Worm (Caenorhabditis elegans) whole organism, midembryonic: ENCODE measurements around the gene nspe-3.
"Not testable (repeated sequence)": the region's sequence is repeated elsewhere in the genome, so short reads cannot be mapped to it uniquely, and the experiment has no call there.

Experiments used
- T22C8.4 ChIP-seq: fragments of 200-800 bp; sonication (Bioruptor generic); IDR thresholded peaks from 2 replicates; pipeline ENCODE4 v1.3.6; 2022; ENCODE audit warnings: missing genetic modification characterization, missing compliant biosample characterization
- cog-1 ChIP-seq: sonication (generic microtip); optimal IDR thresholded peaks from 2 replicates; lab custom pipeline; 2016; ENCODE audit warnings: missing genetic modification characterization, missing compliant biosample characterization
- flt-1 ChIP-seq: fragments of 200-800 bp; sonication (Bioruptor generic); IDR thresholded peaks from 2 replicates; pipeline ENCODE4 v1.3.6; 2022; ENCODE audit warnings: missing genetic modification characterization, missing compliant biosample characterization
- klf-2 ChIP-seq: fragments of 200-800 bp; sonication (Bioruptor generic); conservative IDR thresholded peaks from 2 replicates; pipeline ENCODE4 v1.3.6; 2022; ENCODE audit warnings: missing genetic modification reagents, missing genetic modification characterization, missing compliant biosample characterization
- med-1 ChIP-seq: sonication (generic microtip); optimal IDR thresholded peaks from 2 replicates; lab custom pipeline; 2017; ENCODE audit warnings: missing genetic modification characterization, mild to moderate bottlenecking, missing compliant biosample characterization, antibody characterized with exemption, missing genetic modification reagents; ENCODE audit not compliant: insufficient read depth
- ref-1 ChIP-seq: fragments of 200-800 bp; sonication (Bioruptor generic); conservative IDR thresholded peaks from 2 replicates; pipeline ENCODE4 v1.3.6; 2022; ENCODE audit warnings: missing genetic modification reagents, missing genetic modification characterization, missing compliant biosample characterization
- tab-1 ChIP-seq: fragments of 200-800 bp; sonication (Bioruptor generic); IDR thresholded peaks from 2 replicates; pipeline ENCODE4 v1.3.6; 2022; ENCODE audit warnings: missing genetic modification characterization, missing compliant biosample characterization
- ztf-23 ChIP-seq: fragments of 200-800 bp; sonication (Bioruptor generic); IDR thresholded peaks from 2 replicates; pipeline ENCODE4 v1.3.6; 2022; ENCODE audit warnings: missing genetic modification reagents, missing genetic modification characterization, missing compliant biosample characterization
- ztf-29 ChIP-seq: fragments of 200-800 bp; sonication (Bioruptor generic); IDR thresholded peaks from 2 replicates; pipeline ENCODE4 v1.3.6; 2022; ENCODE audit warnings: missing genetic modification reagents, missing genetic modification characterization, missing compliant biosample characterization

The nspe-3 gene

ce11 chrII:12621908-12622566 is 4.4 kb downstream of the nspe-3 start, which contains the start of gene nspe-8:
nspe-8 (minus strand) TSS chrII:12621958.
- no peak for TF ChIP-seq ref-1
- no peak for TF ChIP-seq klf-2 (GFP tag; lab: Robert Waterston, UW)

ce11 chrII:12622843-12623242 is 5.2 kb downstream of the nspe-3 start:
- TF ChIP-seq klf-2 (GFP tag; lab: Robert Waterston, UW) = no peak
- no peak for TF ChIP-seq ref-1
- no peak for TF ChIP-seq ztf-29 (GFP tag; lab: Robert Waterston, UW)
- TF ChIP-seq cog-1 = no peak
- no peak for TF ChIP-seq med-1 (GFP tag; lab: Kevin White, UChicago)
- no peak for TF ChIP-seq flt-1 (GFP tag; lab: Robert Waterston, UW)
- no peak for TF ChIP-seq ztf-23 (GFP tag; lab: Robert Waterston, UW)
- TF ChIP-seq tab-1 = no peak
- TF ChIP-seq T22C8.4 (GFP tag; lab: Robert Waterston, UW) = no peak

DNA sequence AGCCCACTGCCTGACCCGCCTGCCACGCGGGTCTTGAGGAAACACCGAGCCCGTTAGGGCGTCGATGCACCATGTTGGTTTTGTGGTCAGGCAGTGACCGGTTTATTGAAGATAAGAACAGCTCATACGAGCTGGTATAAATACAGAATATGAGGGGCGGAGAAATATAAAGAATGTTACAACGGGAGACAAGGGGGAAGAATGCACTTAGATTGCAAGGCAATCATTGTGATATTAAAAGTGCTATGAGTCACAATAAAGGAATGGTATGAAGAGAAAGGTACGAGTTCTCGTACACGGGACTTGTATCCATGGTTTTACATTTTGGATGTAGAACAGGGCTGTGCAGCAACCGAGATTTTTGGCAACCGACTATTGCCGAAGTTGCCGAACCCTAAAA is 6.7 kb downstream of the nspe-3 start, which contains the start of gene Y38E10A.14:
Gene Y38E10A.14, minus strand, starts transcription at position 101 of the 400 bp plus-strand sequence.
- not testable (repeated sequence) for TF ChIP-seq ztf-29 (GFP tag; lab: Robert Waterston, UW); flt-1 (GFP tag; lab: Robert Waterston, UW); cog-1

DNA sequence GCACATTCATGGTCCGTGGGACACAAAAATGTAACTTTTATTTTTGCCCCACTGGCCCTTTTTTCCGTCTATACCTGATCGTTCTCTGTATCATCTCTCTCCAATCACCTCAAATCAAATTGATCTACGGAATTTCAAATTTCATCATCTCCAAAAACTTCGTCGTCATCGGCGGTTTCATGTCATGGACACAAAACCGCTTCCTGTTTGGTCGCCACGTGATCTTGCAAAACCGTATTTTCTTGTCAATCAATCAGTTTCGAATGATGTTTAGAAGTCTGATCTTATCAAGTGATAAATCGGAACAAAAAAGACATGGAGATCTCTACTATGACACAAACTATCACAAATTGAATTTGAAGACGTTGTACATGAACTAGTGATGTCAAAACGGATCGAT is 8.0 kb downstream of the nspe-3 start:
- TF ChIP-seq ztf-29 (GFP tag; lab: Robert Waterston, UW) = no peak
- TF ChIP-seq ztf-23 (GFP tag; lab: Robert Waterston, UW) = no peak
- TF ChIP-seq cog-1 = no peak
- TF ChIP-seq flt-1 (GFP tag; lab: Robert Waterston, UW) = no peak
- no peak for TF ChIP-seq tab-1
- TF ChIP-seq med-1 (GFP tag; lab: Kevin White, UChicago) = no peak
- TF ChIP-seq ref-1 = no peak
- TF ChIP-seq klf-2 (GFP tag; lab: Robert Waterston, UW) = no peak
- no peak for TF ChIP-seq T22C8.4 (GFP tag; lab: Robert Waterston, UW)

- no peak for TF ChIP-seq cog-1
- TF ChIP-seq med-1 (GFP tag; lab: Kevin White, UChicago) = no peak
- no peak for TF ChIP-seq flt-1 (GFP tag; lab: Robert Waterston, UW)
- TF ChIP-seq tab-1 = no peak
- no peak for TF ChIP-seq ztf-29 (GFP tag; lab: Robert Waterston, UW)
- no peak for TF ChIP-seq ref-1
- no peak for TF ChIP-seq ztf-23 (GFP tag; lab: Robert Waterston, UW)
- TF ChIP-seq klf-2 (GFP tag; lab: Robert Waterston, UW) = no peak
- TF ChIP-seq T22C8.4 (GFP tag; lab: Robert Waterston, UW) = no peak
Observed at ce11 chrII:12626120-12626624, 8.5 kb downstream of the nspe-3 start.

- TF ChIP-seq ztf-29 (GFP tag; lab: Robert Waterston, UW) = no peak
- no peak for TF ChIP-seq tab-1
- TF ChIP-seq cog-1 = no peak
- TF ChIP-seq med-1 (GFP tag; lab: Kevin White, UChicago) = no peak
- TF ChIP-seq T22C8.4 (GFP tag; lab: Robert Waterston, UW) = no peak
- TF ChIP-seq ztf-23 (GFP tag; lab: Robert Waterston, UW) = no peak
- no peak for TF ChIP-seq klf-2 (GFP tag; lab: Robert Waterston, UW)
- no peak for TF ChIP-seq flt-1 (GFP tag; lab: Robert Waterston, UW)
- no peak for TF ChIP-seq ref-1
Observed at ce11 chrII:12626887-12627286, 9.2 kb downstream of the nspe-3 start, which contains the start of gene nspe-7. nspe-7 (plus strand) TSS chrII:12627187.

DNA sequence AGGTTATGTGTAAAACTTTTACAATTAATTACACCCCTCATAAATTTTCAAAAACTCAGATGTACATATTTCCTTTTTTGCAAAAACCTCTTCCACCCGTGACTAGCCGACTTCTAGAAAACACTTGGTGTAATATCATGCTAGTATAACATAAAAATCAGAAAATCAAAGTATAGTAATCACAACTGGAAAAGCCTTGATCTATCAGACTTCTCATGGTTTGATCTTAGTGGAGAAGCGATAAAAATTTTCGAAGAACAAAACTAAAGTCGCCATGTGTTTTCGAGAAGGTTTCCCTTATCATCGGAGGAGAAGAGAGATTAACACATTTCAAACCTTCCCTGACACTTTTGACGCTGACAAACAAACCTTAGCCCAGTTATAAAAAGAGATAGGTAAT is 10.9 kb downstream of the nspe-3 start, which contains the start of gene nspe-5:
Gene nspe-5, plus strand, starts transcription at position 301 of the 400 bp plus-strand sequence.
- no peak for TF ChIP-seq med-1 (GFP tag; lab: Kevin White, UChicago)
- no peak for TF ChIP-seq ref-1
- TF ChIP-seq ztf-29 (GFP tag; lab: Robert Waterston, UW) = no peak
- no peak for TF ChIP-seq klf-2 (GFP tag; lab: Robert Waterston, UW)
- TF ChIP-seq tab-1 = no peak
- no peak for TF ChIP-seq cog-1
- TF ChIP-seq ztf-23 (GFP tag; lab: Robert Waterston, UW) = no peak

DNA sequence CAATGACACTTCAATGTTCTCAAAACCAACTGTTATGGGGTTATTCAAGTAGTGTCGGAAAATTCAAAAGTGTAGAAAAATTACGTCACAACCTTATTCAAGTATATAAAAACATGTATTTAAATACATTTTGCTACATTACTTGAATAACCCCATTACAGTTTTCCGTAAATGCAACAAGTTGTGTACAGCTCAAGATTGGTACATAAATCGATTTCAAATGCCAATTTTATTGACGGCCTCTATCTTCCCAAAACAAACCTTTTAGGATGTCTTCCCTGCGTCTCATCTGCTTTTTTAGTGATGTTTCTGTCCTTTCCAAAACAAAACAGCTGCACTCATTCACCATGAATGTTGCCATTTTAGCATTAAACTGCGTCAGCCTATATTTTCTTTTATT is 11.7 kb downstream of the nspe-3 start, which contains the start of gene Y38E10A.28:
Gene Y38E10A.28, plus strand, starts transcription at position 301 of the 400 bp plus-strand sequence.
- TF ChIP-seq ztf-29 (GFP tag; lab: Robert Waterston, UW) (no peak), ztf-23 (GFP tag; lab: Robert Waterston, UW) (no peak), flt-1 (GFP tag; lab: Robert Waterston, UW) (no peak), med-1 (GFP tag; lab: Kevin White, UChicago) (no peak), T22C8.4 (GFP tag; lab: Robert Waterston, UW) (no peak), ref-1 (no peak), klf-2 (GFP tag; lab: Robert Waterston, UW) (no peak), tab-1 (no peak), cog-1 (no peak)

DNA sequence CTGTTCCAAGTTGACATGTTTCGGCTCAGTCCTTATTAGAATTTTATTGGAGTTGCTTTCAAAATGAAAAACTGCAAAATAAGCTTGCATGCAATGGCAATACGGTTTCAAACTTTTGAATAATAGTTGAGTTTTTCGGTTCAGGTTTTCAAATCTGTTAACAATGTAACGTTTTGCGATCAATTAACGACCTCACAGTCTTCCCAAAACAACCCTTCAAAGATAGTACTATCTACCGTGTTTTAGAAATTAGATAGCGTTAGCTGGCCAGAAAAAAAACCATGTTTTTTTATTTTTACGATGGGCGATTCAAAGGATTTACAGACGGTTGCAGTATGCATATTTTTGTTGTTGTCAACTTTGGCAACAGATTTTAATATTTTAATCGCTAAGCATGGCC is 13.2 kb downstream of the nspe-3 start, which contains the start of gene Y38E10A.34:
Gene Y38E10A.34, plus strand, starts transcription at position 301 of the 400 bp plus-strand sequence.
- TF ChIP-seq ref-1 (no peak), T22C8.4 (GFP tag; lab: Robert Waterston, UW) (no peak), cog-1 (no peak), ztf-23 (GFP tag; lab: Robert Waterston, UW) (no peak), tab-1 (no peak), ztf-29 (GFP tag; lab: Robert Waterston, UW) (no peak), klf-2 (GFP tag; lab: Robert Waterston, UW) (no peak), med-1 (GFP tag; lab: Kevin White, UChicago) (no peak), flt-1 (GFP tag; lab: Robert Waterston, UW) (no peak)
